Fruit fly (Drosophila melanogaster): ENCODE data around the gene CG14877.
"Not testable (repeated sequence)": the region's sequence is repeated elsewhere in the genome, so short reads cannot be mapped to it uniquely, and the experiment has no call there.

Gene CG14877

DNA sequence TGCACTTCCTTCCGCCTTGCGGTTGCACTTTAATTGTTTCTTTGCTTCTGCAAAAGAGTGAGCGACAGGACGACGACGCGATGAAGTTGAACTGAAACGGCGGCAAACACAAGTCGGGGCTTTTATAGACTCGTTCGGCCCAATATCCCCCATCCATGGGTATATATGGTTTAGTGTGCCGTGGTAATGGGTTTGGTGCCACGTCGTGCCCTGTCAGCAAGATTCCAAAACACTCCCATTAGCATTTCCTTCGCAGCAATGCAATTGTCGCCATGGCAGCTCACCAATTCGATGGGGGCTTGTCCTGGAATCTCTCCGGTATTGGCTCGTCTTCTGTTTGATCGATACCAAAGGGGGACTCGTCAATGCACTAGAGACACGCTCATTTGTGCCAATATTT is 22.0 kb upstream of the CG14877 start, which contains the start of gene CG45105:
Gene CG45105 (minus strand): TSS at position 101 of the 400 bp plus-strand sequence.
- TF ChIP-seq CTCF (optimal IDR thresholded peaks at IDR 0.05): no peak
- no peak for TF ChIP-seq CG8478 (optimal IDR thresholded peaks at IDR 0.05)

dm6 chr3R:15913231-15913630 is 17.4 kb upstream of the CG14877 start:
- TF ChIP-seq CTCF (optimal IDR thresholded peaks at IDR 0.05) (peak in 1 of 2 experiments; percentile 42), CG8478 (optimal IDR thresholded peaks at IDR 0.05) (no peak)

DNA sequence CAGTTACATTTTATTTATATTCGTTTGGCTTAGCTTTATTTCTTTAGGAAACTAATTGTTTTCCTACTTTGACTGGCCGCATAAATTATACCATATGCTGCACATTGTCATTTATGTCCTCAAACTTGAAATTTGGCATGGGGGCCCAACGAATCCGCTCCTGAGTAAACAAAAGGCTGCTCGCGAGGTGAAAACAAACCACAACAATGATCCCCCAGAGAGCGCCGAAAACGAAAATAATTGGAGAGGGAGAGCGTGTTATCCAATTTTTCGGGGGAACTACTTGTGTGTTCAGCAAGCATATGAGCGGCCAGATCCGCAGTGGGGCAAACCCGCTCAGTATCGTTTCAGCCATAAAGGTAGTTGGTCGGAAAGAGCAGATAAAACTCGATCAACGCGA is 12.2 kb upstream of the CG14877 start, which contains the start of gene EndoU:
Gene EndoU (plus strand): TSS at position 301 of the 400 bp plus-strand sequence.
- not testable (repeated sequence) for TF ChIP-seq CG8478, CTCF (optimal IDR thresholded peaks at IDR 0.05)

dm6 chr3R:15904543-15904942 is 8.7 kb upstream of the CG14877 start, which contains the start of gene glob1:
Gene glob1 (minus strand): TSS chr3R:15904643.
- not testable (repeated sequence) for TF ChIP-seq CTCF, CG8478 (optimal IDR thresholded peaks at IDR 0.05)

- TF ChIP-seq CG8478 (optimal IDR thresholded peaks at IDR 0.05) (no peak), CTCF (optimal IDR thresholded peaks at IDR 0.05) (no peak)
Observed at dm6 chr3R:15899650-15900049, 3.8 kb upstream of the CG14877 start.

- TF ChIP-seq CG8478 (optimal IDR thresholded peaks at IDR 0.05): no peak
- no peak for TF ChIP-seq CTCF (optimal IDR thresholded peaks at IDR 0.05)
Observed at dm6 chr3R:15898302-15898701, 2.4 kb upstream of the CG14877 start.

dm6 chr3R:15891188-15891820 is 4.6 kb downstream of the CG14877 start:
- no peak for TF ChIP-seq CTCF (optimal IDR thresholded peaks at IDR 0.05)
- TF ChIP-seq CG8478 (optimal IDR thresholded peaks at IDR 0.05): no peak

dm6 chr3R:15875611-15876010 is 20.3 kb downstream of the CG14877 start, which contains the start of gene CG31183:
Gene CG31183 (minus strand): TSS chr3R:15875939.
- TF ChIP-seq CG8478 (optimal IDR thresholded peaks at IDR 0.05) (no peak), CTCF (optimal IDR thresholded peaks at IDR 0.05) (no peak)

DNA sequence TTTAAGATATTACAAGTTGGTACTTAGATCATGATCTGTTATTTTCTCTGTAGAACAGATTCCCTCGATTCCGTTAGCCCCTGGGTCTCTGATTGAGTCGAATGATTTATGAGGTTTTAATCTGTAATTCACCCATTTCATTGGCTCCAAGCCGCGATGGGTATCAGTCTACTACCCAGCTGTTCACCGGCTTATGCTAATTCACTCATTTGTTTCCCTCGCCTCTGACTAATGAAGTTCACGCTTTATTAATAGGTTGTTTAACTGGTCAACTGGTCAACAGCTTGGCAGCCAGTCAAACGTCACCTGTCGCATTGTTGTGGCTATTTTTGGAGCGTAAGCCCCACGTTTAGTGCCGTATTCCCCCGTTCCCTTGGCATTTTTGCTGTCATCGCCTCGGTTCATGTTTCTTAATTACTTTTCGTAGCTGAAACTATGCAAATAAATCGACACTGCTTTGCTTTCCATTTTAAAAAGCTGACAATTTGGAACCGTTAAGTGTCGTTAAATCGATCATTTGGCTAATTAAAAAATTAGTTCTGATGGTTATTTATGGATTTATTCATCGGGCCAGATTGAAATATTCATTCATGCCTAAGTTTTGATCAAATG is 22.9 kb downstream of the CG14877 start:
- no peak for TF ChIP-seq CTCF (optimal IDR thresholded peaks at IDR 0.05)
- no peak for TF ChIP-seq CG8478 (optimal IDR thresholded peaks at IDR 0.05)

- TF ChIP-seq CG8478 (optimal IDR thresholded peaks at IDR 0.05): no peak
- no peak for TF ChIP-seq CTCF (optimal IDR thresholded peaks at IDR 0.05)
Observed at dm6 chr3R:15859896-15860295, 36.0 kb downstream of the CG14877 start, which contains the start of gene CG9632. Gene CG9632 (plus strand): TSS chr3R:15860196.

DNA sequence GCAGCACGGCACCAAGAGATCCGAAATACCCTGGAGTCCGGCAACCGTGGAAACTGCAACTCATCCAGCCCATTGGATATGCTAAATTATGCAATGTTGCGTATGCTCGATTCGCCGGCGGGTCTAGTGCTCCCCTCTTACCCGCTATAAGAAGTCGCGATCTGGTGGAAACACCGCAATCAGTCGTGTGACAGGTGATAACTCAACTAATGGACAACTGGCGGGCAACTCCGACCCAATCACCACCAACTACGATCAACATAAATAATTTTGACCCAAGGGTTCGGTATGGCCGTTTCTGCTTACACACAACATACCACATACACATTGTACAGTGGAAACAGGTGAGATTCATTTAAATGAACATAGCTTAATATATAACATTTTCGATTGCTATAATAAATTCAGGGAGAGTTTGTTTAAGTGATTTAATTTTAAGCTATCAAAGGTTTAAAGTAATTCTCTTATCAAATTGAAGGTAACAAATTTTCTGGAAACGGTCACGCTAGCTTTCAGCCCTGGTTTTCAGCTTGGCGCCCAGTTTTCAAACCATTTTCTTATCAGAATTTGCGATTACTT is 38.6 kb downstream of the CG14877 start, which contains the start of gene Hmt-1:
Gene Hmt-1 (minus strand): TSS at position 282 of the 579 bp plus-strand sequence.
- TF ChIP-seq CG8478 (optimal IDR thresholded peaks at IDR 0.05) (no peak), CTCF (optimal IDR thresholded peaks at IDR 0.05) (no peak)

dm6 chr3R:15853347-15853746 is 42.5 kb downstream of the CG14877 start, which contains the start of gene cv-d:
Gene cv-d (minus strand): TSS chr3R:15853581.
- TF ChIP-seq CG8478 (optimal IDR thresholded peaks at IDR 0.05): no peak
- TF ChIP-seq CTCF (optimal IDR thresholded peaks at IDR 0.05): no peak

dm6 chr3R:15851912-15852311 is 44.0 kb downstream of the CG14877 start:
- TF ChIP-seq CTCF (optimal IDR thresholded peaks at IDR 0.05) (no peak), CG8478 (optimal IDR thresholded peaks at IDR 0.05) (no peak)

DNA sequence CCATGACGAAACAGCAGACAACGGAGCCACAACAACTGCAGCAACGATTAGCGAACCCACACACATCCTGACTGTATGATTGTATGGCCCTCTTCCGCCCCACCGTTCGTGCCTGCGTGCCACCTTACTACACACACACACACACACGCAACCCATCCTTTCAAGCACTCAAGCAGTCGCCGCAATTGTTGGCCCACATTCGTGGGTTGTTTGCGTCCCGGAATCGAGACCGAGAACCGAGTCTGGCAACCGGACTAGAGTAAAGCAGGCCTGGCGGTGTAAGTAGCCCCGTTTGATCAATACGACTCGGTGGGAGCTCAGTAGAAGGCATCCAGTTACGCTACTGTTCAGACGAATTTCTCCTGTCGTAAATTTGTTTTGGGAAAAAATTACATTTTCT is 49.6 kb downstream of the CG14877 start, which contains the start of gene CG4546:
Gene CG4546 (plus strand): TSS at position 301 of the 400 bp plus-strand sequence.
- no peak for TF ChIP-seq CTCF (optimal IDR thresholded peaks at IDR 0.05)
- TF ChIP-seq CG8478 (optimal IDR thresholded peaks at IDR 0.05): no peak

DNA sequence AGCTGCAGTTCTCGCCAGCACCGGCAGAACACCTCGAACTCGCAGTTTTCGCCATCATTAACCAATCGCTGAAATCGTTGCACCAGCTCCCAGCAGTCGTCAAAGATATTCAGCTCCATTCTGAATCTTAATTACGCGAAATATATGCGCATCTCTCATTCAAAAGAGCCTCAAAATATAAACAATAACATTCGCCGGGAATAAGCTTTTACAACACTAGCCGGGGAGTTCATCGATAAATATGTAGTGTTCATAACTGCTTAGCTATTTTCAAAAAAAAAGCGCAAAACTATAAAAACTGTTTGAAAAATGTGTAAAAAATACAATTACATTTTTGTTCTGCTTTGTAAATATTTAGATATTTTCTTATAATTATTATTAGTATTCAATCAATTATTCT is 56.6 kb downstream of the CG14877 start, which contains the start of gene Pbp45:
Gene Pbp45 (minus strand): TSS at position 222 of the 400 bp plus-strand sequence.
- TF ChIP-seq CG8478 (optimal IDR thresholded peaks at IDR 0.05) (no peak), CTCF (optimal IDR thresholded peaks at IDR 0.05) (no peak)

Data from S2 (cell line).